Fruit fly (Drosophila melanogaster): Measurements from ENCODE around the gene Ype.

Gene Ype

dm6 chrX:13376520-13376919 is 10.7 kb downstream of the Ype start (continued):
- TF ChIP-seq CG10543 (GFP tag; optimal IDR thresholded peaks at IDR 0.05) (no peak), CG2120 (GFP tag; optimal IDR thresholded peaks at IDR 0.05) (peak; percentile 71), Asciz (GFP tag; optimal IDR thresholded peaks at IDR 0.05) (no peak), pnt (GFP tag; optimal IDR thresholded peaks at IDR 0.05) (no peak), Sin3A (optimal IDR thresholded peaks at IDR 0.05) (no peak), ap (GFP tag; IDR thresholded peaks at IDR 0.05) (no peak), CG11456 (GFP tag; IDR thresholded peaks at IDR 0.05) (0 out of 3 replicates have a peak, but pooled peaks have one; percentile 43), CG12299 (tag; optimal IDR thresholded peaks at IDR 0.05) (no peak), gcm2 (GFP tag; optimal IDR thresholded peaks at IDR 0.05) (no peak), Hey (tag; optimal IDR thresholded peaks at IDR 0.05) (no peak), lilli (GFP tag; optimal IDR thresholded peaks at IDR 0.05) (peak; percentile 49), gro (GFP tag; optimal IDR thresholded peaks at IDR 0.05) (no peak), CG9437 (GFP tag; optimal IDR thresholded peaks at IDR 0.05) (no peak), CG12391 (tag; optimal IDR thresholded peaks at IDR 0.05) (no peak), Side (GFP tag; optimal IDR thresholded peaks at IDR 0.05) (no peak), row (GFP tag; IDR thresholded peaks at IDR 0.05) (peak; percentile 51; the same call in 2 of the 3 replicates), lab (GFP tag; optimal IDR thresholded peaks at IDR 0.05) (peak; percentile 70), CG13287 (GFP tag; IDR thresholded peaks at IDR 0.05; ENCODE audit: partially characterized antibody) (no peak), cad (GFP tag; optimal IDR thresholded peaks at IDR 0.05) (no peak), sr (GFP tag; IDR thresholded peaks at IDR 0.05) (no peak), cwo (GFP tag; optimal IDR thresholded peaks at IDR 0.05) (peak; percentile 43), org-1 (GFP tag; optimal IDR thresholded peaks at IDR 0.05) (no peak), chn (GFP tag; optimal IDR thresholded peaks at IDR 0.05) (no peak), Dad (GFP tag; optimal IDR thresholded peaks at IDR 0.05) (no peak), Hand (GFP tag; optimal IDR thresholded peaks at IDR 0.05) (no peak), CG9817 (tag; optimal IDR thresholded peaks at IDR 0.05) (no peak), Hr78 (GFP tag; optimal IDR thresholded peaks at IDR 0.05) (no peak), dm (GFP tag; optimal IDR thresholded peaks at IDR 0.05) (no peak), PHDP (tag; optimal IDR thresholded peaks at IDR 0.05) (peak; percentile 11), ATbp (GFP tag; optimal IDR thresholded peaks at IDR 0.05) (no peak), Oaz (GFP tag; IDR thresholded peaks at IDR 0.05) (no peak), CG8089 (GFP tag; optimal IDR thresholded peaks at IDR 0.05) (no peak), CTCF (GFP tag; optimal IDR thresholded peaks at IDR 0.05) (no peak), so (GFP tag; IDR thresholded peaks at IDR 0.05) (0 out of 3 replicates have a peak, but pooled peaks have one; percentile 15), tin (GFP tag; optimal IDR thresholded peaks at IDR 0.05) (no peak), CG10431 (GFP tag; optimal IDR thresholded peaks at IDR 0.05) (no peak), Bgb (GFP tag; IDR thresholded peaks at IDR 0.05; ENCODE audit: partially characterized antibody) (no peak), dimm (GFP tag; IDR thresholded peaks at IDR 0.05) (no peak), CG33557 (GFP tag; optimal IDR thresholded peaks at IDR 0.05) (no peak), zen2 (GFP tag; IDR thresholded peaks at IDR 0.05; ENCODE audit: partially characterized antibody) (no peak), CG11247 (GFP tag; IDR thresholded peaks at IDR 0.05) (no peak), CG7987 (GFP tag; optimal IDR thresholded peaks at IDR 0.05) (no peak), Mrtf (GFP tag; IDR thresholded peaks at IDR 0.05) (no peak), CG14710 (tag; optimal IDR thresholded peaks at IDR 0.05) (no peak), HHEX (GFP tag; optimal IDR thresholded peaks at IDR 0.05) (peak; percentile 27), tll (GFP tag; optimal IDR thresholded peaks at IDR 0.05) (no peak), CG7963 (GFP tag; IDR thresholded peaks at IDR 0.05; ENCODE audit: partially characterized antibody) (no peak), CG18011 (GFP tag; optimal IDR thresholded peaks at IDR 0.05) (no peak), Hmr (GFP tag; optimal IDR thresholded peaks at IDR 0.05) (peak; percentile 52), CG10321 (GFP tag; IDR thresholded peaks at IDR 0.05) (no peak), CG4707 (GFP tag; optimal IDR thresholded peaks at IDR 0.05) (no peak)
